In the genomic region with DNA sequence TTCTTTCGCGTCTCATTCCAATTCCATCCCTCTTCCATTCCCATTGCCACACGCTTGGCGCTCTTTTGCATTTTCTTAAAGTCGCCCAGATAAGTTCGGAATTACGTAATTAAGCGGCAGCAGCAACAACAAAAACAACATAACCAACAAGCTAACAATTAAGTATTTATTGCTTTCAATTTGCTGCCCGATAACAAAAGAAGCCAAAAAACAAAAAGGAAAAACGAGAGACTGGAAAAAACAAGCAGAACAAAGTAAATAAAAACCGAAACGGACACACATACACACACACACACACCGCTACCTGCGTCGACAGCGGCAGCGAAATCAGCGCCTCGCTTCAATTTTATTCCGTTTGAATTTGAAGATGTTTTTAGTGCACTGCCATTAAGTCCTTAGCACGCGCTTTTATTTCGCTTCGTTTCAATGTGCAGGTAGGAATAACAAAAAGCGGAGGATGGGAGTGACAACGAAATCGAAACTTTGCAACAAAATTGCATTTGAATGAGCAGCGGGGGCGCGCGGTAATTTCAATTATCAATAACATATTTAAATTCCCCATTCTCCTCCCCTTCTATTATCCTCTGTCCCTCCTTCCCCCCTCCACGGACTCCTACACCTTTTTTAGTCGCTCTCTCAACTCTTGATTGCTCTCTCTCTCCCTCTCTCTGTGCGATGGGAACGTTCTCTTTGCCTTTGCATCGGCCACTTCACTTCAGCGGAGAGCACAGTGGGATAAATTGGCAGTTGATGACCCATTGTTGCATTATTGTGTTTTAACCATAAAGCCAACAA, we compare ENCODE assay signal across 1 fruit fly cellular context.
TF ChIP-seq lines count a peak whose summit lies in the region.

Gene Raf, plus strand, starts transcription at position 32 of the 795 bp plus-strand sequence.

TF ChIP-seq in whole organism, embryonic, 481 proteins besides CTCF, POLR2A, EP300 and RAD21 (continued from another document):
- peak; percentile 71 for TF ChIP-seq Adf1 (GFP tag; IDR thresholded peaks at IDR 0.05; lab: Robert Waterston, UW)
- TF ChIP-seq sd (tag; optimal IDR thresholded peaks at IDR 0.05; lab: Kevin White, UChicago), result peak; percentile 16
- TF ChIP-seq B-H1 (GFP tag; IDR thresholded peaks at IDR 0.05; lab: Robert Waterston, UW), result 0 out of 3 replicates have a peak, but pooled peaks have one; percentile 54
- peak; percentile 63 for TF ChIP-seq CG15073 (GFP tag; optimal IDR thresholded peaks at IDR 0.05; lab: Kevin White, UChicago)
- TF ChIP-seq ttk (GFP tag; IDR thresholded peaks at IDR 0.05; lab: Robert Waterston, UW), result no peak
- TF ChIP-seq CG6175 (GFP tag; IDR thresholded peaks at IDR 0.05; lab: Robert Waterston, UW), result peak; percentile 67; the same call in 2 of the 3 replicates
- TF ChIP-seq Kr (GFP tag; optimal IDR thresholded peaks at IDR 0.05; lab: Kevin White, UChicago), result peak; percentile 26
- peak; percentile 62; the same call in 1 of the 3 replicates for TF ChIP-seq CG2889 (GFP tag; IDR thresholded peaks at IDR 0.05; lab: Robert Waterston, UW)
- TF ChIP-seq jigr1 (GFP tag; IDR thresholded peaks at IDR 0.05; lab: Robert Waterston, UW), result peak; percentile 78; the same call in 1 of the 3 replicates
- no peak for TF ChIP-seq schlank (tag; optimal IDR thresholded peaks at IDR 0.05; lab: Kevin White, UChicago)
- peak in 1 of 2 experiments; percentile 84 for TF ChIP-seq Pdp1 (GFP tag; optimal IDR thresholded peaks at IDR 0.05; lab: Kevin White, UChicago)
- peak; percentile 71 for TF ChIP-seq wdn (GFP tag; IDR thresholded peaks at IDR 0.05; lab: Robert Waterston, UW)
- peak; percentile 31 for TF ChIP-seq yki (optimal IDR thresholded peaks at IDR 0.05; lab: Kevin White, UChicago)
- 0 out of 3 replicates have a peak, but pooled peaks have one; percentile 40 for TF ChIP-seq Dbx (GFP tag; IDR thresholded peaks at IDR 0.05; lab: Robert Waterston, UW)
- no peak for TF ChIP-seq slou (GFP tag; optimal IDR thresholded peaks at IDR 0.05; lab: Kevin White, UChicago)
- no peak for TF ChIP-seq CG7271 (tag; optimal IDR thresholded peaks at IDR 0.05; lab: Kevin White, UChicago)
- 0 out of 3 replicates have a peak, but pooled peaks have one; percentile 30 for TF ChIP-seq CG6791 (GFP tag; IDR thresholded peaks at IDR 0.05; lab: Robert Waterston, UW; ENCODE audit: partially characterized antibody)
- 0 out of 3 replicates have a peak, but pooled peaks have one; percentile 71 for TF ChIP-seq CG3726 (GFP tag; IDR thresholded peaks at IDR 0.05; lab: Robert Waterston, UW)
- no peak for TF ChIP-seq CG1024 (GFP tag; IDR thresholded peaks at IDR 0.05; lab: Robert Waterston, UW)
- no peak for TF ChIP-seq CG42726 (GFP tag; IDR thresholded peaks at IDR 0.05; lab: Robert Waterston, UW; ENCODE audit: partially characterized antibody)
- TF ChIP-seq CG8478 (optimal IDR thresholded peaks at IDR 0.05; lab: Kevin White, UChicago), result no peak
- no peak; the same call in 1 of the 2 replicates for TF ChIP-seq Rfx (GFP tag; IDR thresholded peaks at IDR 0.05; lab: Robert Waterston, UW)
- TF ChIP-seq CG13123 (GFP tag; optimal IDR thresholded peaks at IDR 0.05; lab: Kevin White, UChicago), result no peak
- no peak for TF ChIP-seq Atf3 (GFP tag; optimal IDR thresholded peaks at IDR 0.05; lab: Kevin White, UChicago)
- no peak for TF ChIP-seq CG2120 (GFP tag; optimal IDR thresholded peaks at IDR 0.05; lab: Kevin White, UChicago)
- TF ChIP-seq Trl (optimal IDR thresholded peaks at IDR 0.05; lab: Kevin White, UChicago), result peak; percentile 88 to 95
- no peak for TF ChIP-seq Trl (GFP tag; optimal IDR thresholded peaks at IDR 0.05; lab: Kevin White, UChicago)
- peak; percentile 36 for TF ChIP-seq cg (GFP tag; optimal IDR thresholded peaks at IDR 0.05; lab: Kevin White, UChicago)
- TF ChIP-seq cato (GFP tag; optimal IDR thresholded peaks at IDR 0.05; lab: Kevin White, UChicago; ENCODE audit: borderline replicate concordance), result no peak
- 0 out of 2 replicates have a peak, but pooled peaks have one; percentile 6 for TF ChIP-seq peb (GFP tag; IDR thresholded peaks at IDR 0.05; lab: Robert Waterston, UW)
- TF ChIP-seq NfI (GFP tag; optimal IDR thresholded peaks at IDR 0.05; lab: Kevin White, UChicago), result no peak
